Fruit fly (Drosophila melanogaster): ENCODE data around the gene Amt.

Gene Amt

DNA sequence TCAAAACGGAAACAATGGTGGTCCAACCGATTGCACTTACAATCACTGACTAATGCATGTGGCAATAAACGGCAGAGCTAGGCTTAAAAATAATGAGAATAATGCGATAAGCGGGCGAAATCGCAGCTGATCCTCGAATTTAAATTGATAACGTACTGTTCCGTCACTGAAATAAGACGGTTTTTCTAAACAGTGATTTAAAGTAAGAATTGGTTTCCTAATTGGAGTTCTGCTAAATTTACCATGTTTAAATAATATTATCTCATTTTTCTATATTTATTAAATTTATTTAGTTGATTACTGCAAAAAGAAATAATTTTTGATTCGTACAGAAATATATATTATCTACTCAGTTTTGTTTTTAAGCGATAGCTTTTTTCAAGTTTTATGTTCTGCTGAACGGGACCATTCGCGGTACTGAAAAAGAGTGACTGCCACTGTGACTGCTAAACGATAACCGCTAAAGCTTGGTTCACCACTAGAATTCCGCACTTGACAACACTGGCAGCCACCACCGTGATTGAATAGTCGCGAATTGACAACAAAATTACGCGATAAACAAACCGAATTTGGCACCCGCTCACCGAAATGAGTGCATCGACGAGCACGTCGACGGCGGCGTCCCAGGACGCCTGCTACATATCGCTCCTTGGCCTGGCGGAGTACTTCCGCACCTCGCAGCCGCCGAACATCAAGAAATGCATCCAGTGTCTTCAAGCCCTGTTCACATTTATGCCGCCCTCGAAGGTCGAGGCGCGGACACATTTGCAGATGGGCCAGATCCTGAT, 40.0 kb downstream of the Amt start, which contains the start of the genes Spn88Eb and Mau2 (continued):
- TF ChIP-seq Camta (GFP tag; optimal IDR thresholded peaks at IDR 0.05), result peak; percentile 36
- TF ChIP-seq gro (GFP tag; optimal IDR thresholded peaks at IDR 0.05), result peak; percentile 78
- TF ChIP-seq sima (GFP tag; optimal IDR thresholded peaks at IDR 0.05), result no peak
- TF ChIP-seq sna (GFP tag; IDR thresholded peaks at IDR 0.05; ENCODE audit: partially characterized antibody), result peak; percentile 56; the same call in 1 of the 2 replicates
- peak; percentile 60 for TF ChIP-seq CG15514 (GFP tag; optimal IDR thresholded peaks at IDR 0.05)
- peak; percentile 70 for TF ChIP-seq CG14441 (GFP tag; IDR thresholded peaks at IDR 0.05)
- peak; percentile 94 for TF ChIP-seq Med (GFP tag)
- no peak for TF ChIP-seq oc (tag; optimal IDR thresholded peaks at IDR 0.05)
- TF ChIP-seq tna (GFP tag; IDR thresholded peaks at IDR 0.05; ENCODE audit: partially characterized antibody), result peak; percentile 39; the same call in 1 of the 2 replicates
- peak; percentile 42 for TF ChIP-seq CG16815 (GFP tag; optimal IDR thresholded peaks at IDR 0.05)
- TF ChIP-seq Elba2 (GFP tag; optimal IDR thresholded peaks at IDR 0.05), result peak; percentile 47
- TF ChIP-seq Hr3 (GFP tag; optimal IDR thresholded peaks at IDR 0.05), result peak; percentile 60
- no peak for TF ChIP-seq sim (GFP tag; IDR thresholded peaks at IDR 0.05)
- TF ChIP-seq CHES-1-like (GFP tag; optimal IDR thresholded peaks at IDR 0.05), result peak; percentile 78
- TF ChIP-seq Sox102F (GFP tag; optimal IDR thresholded peaks at IDR 0.05), result no peak
- TF ChIP-seq gem (tag; optimal IDR thresholded peaks at IDR 0.05), result no peak
- TF ChIP-seq Rx (GFP tag; IDR thresholded peaks at IDR 0.05), result peak; percentile 67
- peak; percentile 67 for TF ChIP-seq bcd (GFP tag; optimal IDR thresholded peaks at IDR 0.05)
- TF ChIP-seq Mad (GFP tag; optimal IDR thresholded peaks at IDR 0.05), result peak; percentile 48
- peak; percentile 76 for TF ChIP-seq CG6791 (GFP tag; IDR thresholded peaks at IDR 0.05; ENCODE audit: partially characterized antibody)
- peak; percentile 61 for TF ChIP-seq bab2 (GFP tag; optimal IDR thresholded peaks at IDR 0.05)
- peak; percentile 59 for TF ChIP-seq CG4404 (GFP tag; IDR thresholded peaks at IDR 0.05)
- TF ChIP-seq CG12104 (GFP tag; optimal IDR thresholded peaks at IDR 0.05), result peak; percentile 8
- TF ChIP-seq CG14860 (GFP tag; IDR thresholded peaks at IDR 0.05; ENCODE audit: partially characterized antibody), result peak; percentile 46; the same call in 2 of the 3 replicates
- no peak for TF ChIP-seq NC2α (GFP tag; optimal IDR thresholded peaks at IDR 0.05)
- no peak for TF ChIP-seq lab (GFP tag; optimal IDR thresholded peaks at IDR 0.05)
- TF ChIP-seq CG2120 (GFP tag; optimal IDR thresholded peaks at IDR 0.05), result peak; percentile 81
- TF ChIP-seq Bteb2 (GFP tag; optimal IDR thresholded peaks at IDR 0.05), result peak; percentile 21
- TF ChIP-seq stc (GFP tag; IDR thresholded peaks at IDR 0.05), result peak; percentile 56; the same call in 1 of the 2 replicates
- no peak for TF ChIP-seq eve (GFP tag; optimal IDR thresholded peaks at IDR 0.05)
- TF ChIP-seq br (optimal IDR thresholded peaks at IDR 0.05), result no peak
- no peak for TF ChIP-seq odd (GFP tag; optimal IDR thresholded peaks at IDR 0.05)
- TF ChIP-seq tll (GFP tag; optimal IDR thresholded peaks at IDR 0.05), result no peak
- no peak for TF ChIP-seq Eip74EF (GFP tag; optimal IDR thresholded peaks at IDR 0.05)
- peak; percentile 87 for TF ChIP-seq B-H2 (GFP tag; optimal IDR thresholded peaks at IDR 0.05)
- TF ChIP-seq CG34422 (GFP tag; IDR thresholded peaks at IDR 0.05), result peak; percentile 80; the same call in 2 of the 3 replicates
- TF ChIP-seq CG5180 (GFP tag; optimal IDR thresholded peaks at IDR 0.05), result no peak
- TF ChIP-seq CG33557 (GFP tag; optimal IDR thresholded peaks at IDR 0.05), result peak; percentile 29
- peak; percentile 77 for TF ChIP-seq ind (GFP tag; optimal IDR thresholded peaks at IDR 0.05)
- no peak for TF ChIP-seq Vsx1 (GFP tag; optimal IDR thresholded peaks at IDR 0.05)
- no peak for TF ChIP-seq hb (GFP tag; IDR thresholded peaks at IDR 0.05; ENCODE audit: partially characterized antibody)
- peak; percentile 69 for TF ChIP-seq Dad (GFP tag; optimal IDR thresholded peaks at IDR 0.05)
- TF ChIP-seq CG17829 (tag; optimal IDR thresholded peaks at IDR 0.05), result peak; percentile 77
- peak; percentile 76 for TF ChIP-seq zfh1 (GFP tag; IDR thresholded peaks at IDR 0.05)
- TF ChIP-seq en (GFP tag; optimal IDR thresholded peaks at IDR 0.05), result no peak
- no peak for TF ChIP-seq pb (GFP tag; optimal IDR thresholded peaks at IDR 0.05)
- TF ChIP-seq ERR (GFP tag; optimal IDR thresholded peaks at IDR 0.05), result no peak
- no peak for TF ChIP-seq ab (GFP tag; optimal IDR thresholded peaks at IDR 0.05)
- peak; percentile 38 for TF ChIP-seq CG9437 (GFP tag; optimal IDR thresholded peaks at IDR 0.05)

All from whole organism, embryonic.